Fruit fly (Drosophila melanogaster) whole organism, embryonic: ENCODE measurements around the gene Atpalpha.

ENCODE experiments used
- Awh ChIP-seq: fragments of 200-800 bp; sonication (Bioruptor generic); IDR thresholded peaks from 2 replicates; pipeline ENCODE4, ENCODE4 v1.3.6; 2022; ENCODE audit warnings: missing biosample characterization, missing genetic modification characterization
- B-H1 ChIP-seq: fragments of 200-800 bp; sonication (Bioruptor generic); IDR thresholded peaks from 3 replicates; pipeline ENCODE4 v1.3.6; 2022; ENCODE audit warnings: missing biosample characterization, missing genetic modification characterization
- Bteb2 ChIP-seq: fragments of 200-800 bp; sonication (Bioruptor generic); optimal IDR thresholded peaks from 2 replicates; lab custom pipeline; 2016; ENCODE audit warnings: missing biosample characterization, missing genetic modification characterization
- C15 ChIP-seq: fragments of 200-800 bp; sonication (Bioruptor generic); IDR thresholded peaks from 3 replicates; pipeline ENCODE4 v1.3.6; 2022; ENCODE audit warnings: missing biosample characterization, missing genetic modification characterization
- CG10431 ChIP-seq: fragments of 200-800 bp; sonication (Bioruptor generic); optimal IDR thresholded peaks from 3 replicates; lab custom pipeline; 2018; ENCODE audit warnings: missing biosample characterization, mild to moderate bottlenecking, missing genetic modification characterization
- CG10565 ChIP-seq: fragments of 200-800 bp; sonication (Bioruptor generic); optimal IDR thresholded peaks from 3 replicates; lab custom pipeline; 2016; ENCODE audit warnings: missing biosample characterization, mild to moderate bottlenecking, missing genetic modification characterization
- CG11456 ChIP-seq: fragments of 200-800 bp; sonication (Bioruptor generic); IDR thresholded peaks from 3 replicates; pipeline ENCODE4 v1.3.6; 2022; ENCODE audit warnings: missing biosample characterization, missing genetic modification characterization
- CG11504 ChIP-seq: fragments of 200-800 bp; sonication (Bioruptor generic); optimal IDR thresholded peaks from 3 replicates; lab custom pipeline; 2019; ENCODE audit warnings: missing biosample characterization, mild to moderate bottlenecking, missing genetic modification characterization, moderate library complexity
- CG12104 ChIP-seq: fragments of 200-800 bp; sonication (Bioruptor generic); optimal IDR thresholded peaks from 3 replicates; lab custom pipeline; 2016; ENCODE audit warnings: missing biosample characterization, missing genetic modification characterization
- CG12155 ChIP-seq: fragments of 200-800 bp; sonication (Bioruptor generic); optimal IDR thresholded peaks from 3 replicates; lab custom pipeline; 2016; ENCODE audit warnings: missing biosample characterization, missing genetic modification characterization
- CG1233 ChIP-seq: fragments of 200-800 bp; sonication (Bioruptor generic); optimal IDR thresholded peaks from 4 replicates; lab custom pipeline; 2018; ENCODE audit warnings: missing biosample characterization, mild to moderate bottlenecking, missing genetic modification characterization
- CG13287 ChIP-seq: fragments of 200-800 bp; sonication (Bioruptor generic); IDR thresholded peaks from 2 replicates; pipeline ENCODE4 v1.3.6; 2022; ENCODE audit warnings: missing biosample characterization, missing genetic modification characterization; ENCODE audit not compliant: partially characterized antibody
- CG13424 ChIP-seq: fragments of 200-800 bp; sonication (Bioruptor generic); optimal IDR thresholded peaks from 2 replicates; lab custom pipeline; 2019; ENCODE audit warnings: missing biosample characterization, mild to moderate bottlenecking, missing genetic modification characterization, moderate library complexity
- CG14441 ChIP-seq: fragments of 200-800 bp; sonication (Bioruptor generic); IDR thresholded peaks from 2 replicates; pipeline ENCODE4 v1.3.6; 2022; ENCODE audit warnings: missing biosample characterization, missing genetic modification characterization
- CG1647 ChIP-seq: fragments of 200-800 bp; sonication (Bioruptor generic); optimal IDR thresholded peaks from 3 replicates; lab custom pipeline; 2016; ENCODE audit warnings: missing biosample characterization, missing genetic modification characterization
- CG16863 ChIP-seq: fragments of 200-800 bp; sonication (Bioruptor generic); optimal IDR thresholded peaks from 3 replicates; lab custom pipeline; 2016; ENCODE audit warnings: missing biosample characterization, missing genetic modification characterization
- CG17612 ChIP-seq: fragments of 200-800 bp; sonication (Bioruptor generic); IDR thresholded peaks from 2 replicates; pipeline ENCODE4 v1.3.6; 2022; ENCODE audit warnings: missing biosample characterization, missing genetic modification characterization
- CG18011 ChIP-seq: fragments of 200-800 bp; sonication (Bioruptor generic); optimal IDR thresholded peaks from 2 replicates; lab custom pipeline; 2017; ENCODE audit warnings: missing biosample characterization, missing genetic modification characterization, mild to moderate bottlenecking, moderate library complexity, missing genotype
- CG18262 ChIP-seq: fragments of 200-800 bp; optimal IDR thresholded peaks from 3 replicates; lab custom pipeline; 2019; ENCODE audit warnings: missing biosample characterization, mild to moderate bottlenecking, missing genetic modification characterization, moderate library complexity
- CG1832 ChIP-seq: fragments of 200-800 bp; sonication (Bioruptor generic); optimal IDR thresholded peaks from 2 replicates; lab custom pipeline; 2017; ENCODE audit warnings: missing biosample characterization, mild to moderate bottlenecking, missing genetic modification characterization, inconsistent platforms
- CG2202 ChIP-seq: fragments of 200-800 bp; sonication (Bioruptor generic); optimal IDR thresholded peaks from 2 replicates; lab custom pipeline; 2018; ENCODE audit warnings: missing biosample characterization, mild to moderate bottlenecking, missing genetic modification characterization
- CG3065 ChIP-seq: fragments of 200-800 bp; sonication (Bioruptor generic); optimal IDR thresholded peaks from 2 replicates; lab custom pipeline; 2016; ENCODE audit warnings: missing biosample characterization, missing genetic modification characterization
- CG4424 ChIP-seq: fragments of 200-800 bp; sonication (Bioruptor generic); optimal IDR thresholded peaks from 3 replicates; lab custom pipeline; 2016; ENCODE audit warnings: missing biosample characterization, missing genetic modification characterization
- CG6813 ChIP-seq: fragments of 200-800 bp; sonication (Bioruptor generic); optimal IDR thresholded peaks from 2 replicates; lab custom pipeline; 2017; ENCODE audit warnings: missing biosample characterization, missing genetic modification characterization, mild to moderate bottlenecking, moderate library complexity, missing genetic modification reagents
- CG7271 ChIP-seq: fragments of 200-800 bp; sonication (Bioruptor generic); optimal IDR thresholded peaks from 2 replicates; lab custom pipeline; 2018; ENCODE audit warnings: missing biosample characterization, mild to moderate bottlenecking, missing genetic modification characterization, moderate library complexity
- CG7372 ChIP-seq: fragments of 200-800 bp; sonication (Bioruptor generic); IDR thresholded peaks from 2 replicates; pipeline ENCODE4 v1.3.6; 2022; ENCODE audit warnings: missing biosample characterization, missing genetic modification characterization
- CG9797 ChIP-seq: fragments of 200-800 bp; sonication (Bioruptor generic); optimal IDR thresholded peaks from 3 replicates; lab custom pipeline; 2018; ENCODE audit warnings: missing biosample characterization, mild to moderate bottlenecking, missing genetic modification characterization
- Ets97D ChIP-seq: fragments of 200-800 bp; sonication (Bioruptor generic); optimal IDR thresholded peaks from 3 replicates; lab custom pipeline; 2016; ENCODE audit warnings: missing biosample characterization, missing genetic modification characterization
- Fer3 ChIP-seq: fragments of 200-800 bp; sonication (Bioruptor generic); optimal IDR thresholded peaks from 2 replicates; lab custom pipeline; 2018; ENCODE audit warnings: missing biosample characterization, mild to moderate bottlenecking, missing genetic modification characterization, moderate library complexity
- Gug ChIP-seq: fragments of 200-800 bp; sonication (Bioruptor generic); IDR thresholded peaks from 4 replicates; pipeline ENCODE4 v1.3.6; 2022; ENCODE audit warnings: missing biosample characterization, missing genetic modification characterization
- Hsf ChIP-seq: fragments of 200-800 bp; sonication (Bioruptor generic); optimal IDR thresholded peaks from 3 replicates; lab custom pipeline; 2016; ENCODE audit warnings: missing biosample characterization, missing genetic modification characterization
- Max ChIP-seq: fragments of 200-800 bp; sonication (Bioruptor generic); optimal IDR thresholded peaks from 2 replicates; lab custom pipeline; 2016; ENCODE audit warnings: missing biosample characterization, mild to moderate bottlenecking, missing genetic modification characterization
- NfI ChIP-seq: fragments of 200-800 bp; sonication (Bioruptor generic); optimal IDR thresholded peaks from 3 replicates; lab custom pipeline; 2018; ENCODE audit warnings: missing biosample characterization, mild to moderate bottlenecking, missing genetic modification characterization, moderate library complexity
- abd-A ChIP-seq: fragments of 200-800 bp; sonication (Bioruptor generic); optimal IDR thresholded peaks from 3 replicates; lab custom pipeline; 2019; ENCODE audit warnings: missing biosample characterization, mild to moderate bottlenecking, missing genetic modification characterization, moderate library complexity
- bcd ChIP-seq: fragments of 200-800 bp; sonication (Bioruptor generic); optimal IDR thresholded peaks from 2 replicates; lab custom pipeline; 2017; ENCODE audit warnings: missing biosample characterization, mild to moderate bottlenecking, missing genetic modification characterization
- chif ChIP-seq, 2 experiments: fragments of 200-800 bp; sonication (Bioruptor generic); optimal IDR thresholded peaks; 3 replicates each; lab custom pipeline; 2016; ENCODE audit warnings: missing biosample characterization in 2 of 2, missing genetic modification characterization in 2 of 2
- crp ChIP-seq, 2 experiments: fragments of 200-800 bp; sonication (Bioruptor generic); optimal IDR thresholded peaks; 2 replicates in 1 of 2; 3 replicates in 1 of 2; lab custom pipeline; 2017; ENCODE audit warnings: missing biosample characterization in 2 of 2, missing genetic modification characterization in 2 of 2, mild to moderate bottlenecking in 1 of 2, moderate library complexity in 1 of 2
- exex ChIP-seq: fragments of 200-800 bp; sonication (Bioruptor generic); optimal IDR thresholded peaks from 4 replicates; lab custom pipeline; 2018; ENCODE audit warnings: missing biosample characterization, mild to moderate bottlenecking, missing genetic modification characterization, moderate library complexity
- gcm2 ChIP-seq: fragments of 200-800 bp; sonication (Bioruptor generic); optimal IDR thresholded peaks from 2 replicates; lab custom pipeline; 2016; ENCODE audit warnings: missing biosample characterization, missing genetic modification characterization
- gro ChIP-seq: fragments of 200-800 bp; sonication (Bioruptor generic); optimal IDR thresholded peaks from 2 replicates; lab custom pipeline; 2016; ENCODE audit warnings: missing biosample characterization, missing genetic modification characterization
- gsb ChIP-seq: fragments of 200-800 bp; sonication (Bioruptor generic); IDR thresholded peaks from 2 replicates; pipeline ENCODE4 v1.3.6; 2022; ENCODE audit warnings: missing biosample characterization, missing genetic modification characterization
- hbn ChIP-seq: fragments of 200-800 bp; sonication (Bioruptor generic); IDR thresholded peaks from 2 replicates; pipeline ENCODE4 v1.3.6; 2022; ENCODE audit warnings: missing biosample characterization, missing genetic modification characterization; ENCODE audit not compliant: partially characterized antibody
- onecut ChIP-seq: fragments of 200-800 bp; sonication (Bioruptor generic); IDR thresholded peaks from 2 replicates; pipeline ENCODE4 v1.3.6; 2022; ENCODE audit warnings: missing biosample characterization, missing genetic modification characterization
- pan ChIP-seq, 4 experiments: fragments of >200 bp in 3 of 4; fragments of 200-800 bp in 1 of 4; sonication (Bioruptor generic) in 1 of 4; optimal IDR thresholded peaks in 3 of 4; IDR thresholded peaks in 1 of 4; 2 replicates each; pipeline versions ENCODE4 v1.3.6 to Lab custom; 2017 to 2022; ENCODE audit warnings: missing biosample characterization in 2 of 4, missing genetic modification characterization in 2 of 4, mixed read lengths in 1 of 4
- pb ChIP-seq: fragments of 200-800 bp; sonication (Bioruptor generic); optimal IDR thresholded peaks from 3 replicates; lab custom pipeline; 2016; ENCODE audit warnings: missing biosample characterization, missing genetic modification characterization
- sens ChIP-seq: fragments of 200-800 bp; sonication (Bioruptor generic); peaks from one replicate; lab custom pipeline; 2016; ENCODE audit warnings: missing biosample characterization, missing genetic modification characterization
- sim ChIP-seq: fragments of 200-800 bp; sonication (Bioruptor generic); IDR thresholded peaks from 2 replicates; pipeline ENCODE4 v1.3.6; 2022; ENCODE audit warnings: missing biosample characterization, missing genetic modification characterization
- sima ChIP-seq: fragments of 200-800 bp; sonication (Bioruptor generic); optimal IDR thresholded peaks from 2 replicates; lab custom pipeline; 2016; ENCODE audit warnings: missing biosample characterization, missing genetic modification characterization
- unc-4 ChIP-seq: fragments of 200-800 bp; sonication (Bioruptor generic); IDR thresholded peaks from 2 replicates; pipeline ENCODE4 v1.3.6; 2022; ENCODE audit warnings: missing biosample characterization, missing genetic modification characterization; ENCODE audit not compliant: partially characterized antibody
- yki ChIP-seq: fragments of >200 bp; optimal IDR thresholded peaks from 3 replicates; lab custom pipeline; 2018
- zf30C ChIP-seq: fragments of 200-800 bp; sonication (Bioruptor generic); optimal IDR thresholded peaks from 3 replicates; lab custom pipeline; 2018; ENCODE audit warnings: missing biosample characterization, mild to moderate bottlenecking, missing genetic modification characterization

The Atpalpha gene

dm6 chr3R:20989657-20990056, 41.1 kb downstream of the Atpalpha start (continued):
- no peak for TF ChIP-seq CG10565
- TF ChIP-seq hbn (GFP tag; lab: Robert Waterston, UW) = no peak
- peak; percentile 80 for TF ChIP-seq CG11504 (tag; lab: Kevin White, UChicago)
- peak; percentile 85 for TF ChIP-seq sens
- TF ChIP-seq CG14441 = peak; percentile 51
- TF ChIP-seq CG12104 = peak; percentile 18
- TF ChIP-seq CG6813 (GFP tag; lab: Kevin White, UChicago) = no peak
- TF ChIP-seq CG1832 (GFP tag; lab: Kevin White, UChicago) = no peak
- TF ChIP-seq CG13287 = no peak
- TF ChIP-seq CG1233 (GFP tag; lab: Kevin White, UChicago) = no peak
- no peak for TF ChIP-seq CG7271 (tag; lab: Kevin White, UChicago)
- TF ChIP-seq exex (tag; lab: Kevin White, UChicago) = no peak
- TF ChIP-seq CG13424 (tag; lab: Kevin White, UChicago) = peak; percentile 72
- no peak for TF ChIP-seq Ets97D
- TF ChIP-seq pan (optimal IDR thresholded peaks at IDR 0.05; lab: Kevin White, UChicago) = no peak
- TF ChIP-seq pan (GFP tag; optimal IDR thresholded peaks at IDR 0.05 in 1 of 2, IDR thresholded peaks at IDR 0.05 in 1 of 2) = peak in 1 of 2 experiments; percentile 42
- TF ChIP-seq Fer3 (tag; lab: Kevin White, UChicago) = peak; percentile 43
- TF ChIP-seq bcd = peak; percentile 69
- peak; percentile 37 for TF ChIP-seq Bteb2 (GFP tag; lab: Kevin White, UChicago)
- no peak for TF ChIP-seq unc-4 (GFP tag; lab: Robert Waterston, UW)
- TF ChIP-seq sima (GFP tag; lab: Kevin White, UChicago) = no peak
- peak; percentile 62 for TF ChIP-seq CG18262 (tag; lab: Kevin White, UChicago)
- TF ChIP-seq CG17612 (GFP tag; lab: Robert Waterston, UW) = no peak
- TF ChIP-seq CG9797 = no peak
- TF ChIP-seq CG3065 = no peak
- 0 out of 3 replicates have a peak, but pooled peaks have one; percentile 29 for TF ChIP-seq B-H1
- TF ChIP-seq CG16863 = peak; percentile 23
- TF ChIP-seq Hsf (GFP tag; lab: Kevin White, UChicago) = peak; percentile 43
- TF ChIP-seq C15 (GFP tag; lab: Robert Waterston, UW) = no peak
- no peak for TF ChIP-seq onecut (GFP tag; lab: Robert Waterston, UW)
- peak; percentile 25; the same call in 1 of the 2 replicates for TF ChIP-seq CG7372
- TF ChIP-seq NfI (GFP tag; lab: Kevin White, UChicago) = peak; percentile 52
- no peak for TF ChIP-seq CG11456 (GFP tag; lab: Robert Waterston, UW)
- TF ChIP-seq Max (GFP tag; lab: Kevin White, UChicago) = no peak
- TF ChIP-seq gsb (GFP tag; lab: Robert Waterston, UW) = no peak
- no peak for TF ChIP-seq gcm2 (GFP tag; lab: Kevin White, UChicago)
- TF ChIP-seq CG2202 = no peak
- no peak for TF ChIP-seq CG18011
- no peak for TF ChIP-seq CG10431 (GFP tag; lab: Kevin White, UChicago)
- peak in 1 of 2 experiments; percentile 40 for TF ChIP-seq chif (GFP tag; optimal IDR thresholded peaks at IDR 0.05; lab: Kevin White, UChicago)
- TF ChIP-seq pb (GFP tag; lab: Kevin White, UChicago) = peak; percentile 59
- TF ChIP-seq abd-A (tag; lab: Kevin White, UChicago) = no peak
- TF ChIP-seq CG4424 = peak; percentile 13
- no peak for TF ChIP-seq Awh
- TF ChIP-seq Gug (GFP tag; lab: Robert Waterston, UW) = peak; percentile 45; the same call in 1 of the 4 replicates
- peak; percentile 36 for TF ChIP-seq gro (GFP tag; lab: Kevin White, UChicago)
- peak; percentile 37 for TF ChIP-seq CG12155 (GFP tag; lab: Kevin White, UChicago)
- TF ChIP-seq CG1647 (GFP tag; lab: Kevin White, UChicago) = peak; percentile 20
- TF ChIP-seq yki (lab: Kevin White, UChicago) = no peak
- no peak for TF ChIP-seq crp (GFP tag; optimal IDR thresholded peaks at IDR 0.05; lab: Kevin White, UChicago)
- TF ChIP-seq sim = no peak
- TF ChIP-seq zf30C = no peak
